Worm (Caenorhabditis elegans): ENCODE measurements around the gene T05B11.4.

Gene T05B11.4

ce11 chrV:7776029-7776628 is 21.7 kb upstream of the T05B11.4 start, which contains the start of the genes rpl-39 and rps-30:
rpl-39 (minus strand) TSS chrV:7776079.
rps-30 (plus strand) TSS chrV:7776578.
- TF ChIP-seq tab-1 (GFP tag; IDR thresholded peaks at IDR 0.05) (no peak), flt-1 (GFP tag; IDR thresholded peaks at IDR 0.05) (no peak), ztf-29 (GFP tag; IDR thresholded peaks at IDR 0.05) (no peak), ztf-23 (GFP tag; IDR thresholded peaks at IDR 0.05) (peak; percentile 59; the same call in 1 of the 2 replicates), klf-2 (GFP tag; conservative IDR thresholded peaks at IDR 0.05) (no peak), T22C8.4 (GFP tag; IDR thresholded peaks at IDR 0.05) (peak; percentile 21; the same call in 1 of the 2 replicates), ref-1 (GFP tag; conservative IDR thresholded peaks at IDR 0.05) (no peak), med-1 (GFP tag; optimal IDR thresholded peaks at IDR 0.05; ENCODE audit: insufficient read depth) (no peak), cog-1 (tag; optimal IDR thresholded peaks at IDR 0.05) (peak; percentile 13)

- TF ChIP-seq tab-1 (GFP tag; IDR thresholded peaks at IDR 0.05) (no peak), T22C8.4 (GFP tag; IDR thresholded peaks at IDR 0.05) (no peak), ztf-29 (GFP tag; IDR thresholded peaks at IDR 0.05) (no peak), cog-1 (tag; optimal IDR thresholded peaks at IDR 0.05) (no peak), flt-1 (GFP tag; IDR thresholded peaks at IDR 0.05) (no peak), med-1 (GFP tag; optimal IDR thresholded peaks at IDR 0.05; ENCODE audit: insufficient read depth) (no peak), ztf-23 (GFP tag; IDR thresholded peaks at IDR 0.05) (no peak), klf-2 (GFP tag; conservative IDR thresholded peaks at IDR 0.05) (no peak), ref-1 (GFP tag; conservative IDR thresholded peaks at IDR 0.05) (no peak)
Measured at ce11 chrV:7775226-7775625, 20.8 kb upstream of the T05B11.4 start.

ce11 chrV:7774143-7774595 is 19.7 kb upstream of the T05B11.4 start, which contains the start of gene grl-10:
grl-10 (plus strand) TSS chrV:7774545.
- TF ChIP-seq klf-2 (GFP tag; conservative IDR thresholded peaks at IDR 0.05) (no peak), ztf-23 (GFP tag; IDR thresholded peaks at IDR 0.05) (no peak), tab-1 (GFP tag; IDR thresholded peaks at IDR 0.05) (no peak), ref-1 (GFP tag; conservative IDR thresholded peaks at IDR 0.05) (no peak), med-1 (GFP tag; optimal IDR thresholded peaks at IDR 0.05; ENCODE audit: insufficient read depth) (no peak), cog-1 (tag; optimal IDR thresholded peaks at IDR 0.05) (no peak), flt-1 (GFP tag; IDR thresholded peaks at IDR 0.05) (no peak), ztf-29 (GFP tag; IDR thresholded peaks at IDR 0.05) (no peak)

ce11 chrV:7773647-7774046 is 19.2 kb upstream of the T05B11.4 start:
- no peak for TF ChIP-seq tab-1 (GFP tag; IDR thresholded peaks at IDR 0.05)
- no peak for TF ChIP-seq ztf-29 (GFP tag; IDR thresholded peaks at IDR 0.05)
- no peak for TF ChIP-seq T22C8.4 (GFP tag; IDR thresholded peaks at IDR 0.05)
- TF ChIP-seq cog-1 (tag; optimal IDR thresholded peaks at IDR 0.05), result no peak
- TF ChIP-seq ref-1 (GFP tag; conservative IDR thresholded peaks at IDR 0.05), result no peak
- TF ChIP-seq klf-2 (GFP tag; conservative IDR thresholded peaks at IDR 0.05), result no peak
- no peak for TF ChIP-seq med-1 (GFP tag; optimal IDR thresholded peaks at IDR 0.05; ENCODE audit: insufficient read depth)
- TF ChIP-seq ztf-23 (GFP tag; IDR thresholded peaks at IDR 0.05), result no peak
- no peak for TF ChIP-seq flt-1 (GFP tag; IDR thresholded peaks at IDR 0.05)

- TF ChIP-seq ztf-29 (GFP tag; IDR thresholded peaks at IDR 0.05), result no peak
- TF ChIP-seq cog-1 (tag; optimal IDR thresholded peaks at IDR 0.05), result no peak
- TF ChIP-seq klf-2 (GFP tag; conservative IDR thresholded peaks at IDR 0.05), result no peak
- no peak for TF ChIP-seq ref-1 (GFP tag; conservative IDR thresholded peaks at IDR 0.05)
- no peak for TF ChIP-seq T22C8.4 (GFP tag; IDR thresholded peaks at IDR 0.05)
- TF ChIP-seq tab-1 (GFP tag; IDR thresholded peaks at IDR 0.05), result no peak
- TF ChIP-seq ztf-23 (GFP tag; IDR thresholded peaks at IDR 0.05), result no peak
- no peak for TF ChIP-seq med-1 (GFP tag; optimal IDR thresholded peaks at IDR 0.05; ENCODE audit: insufficient read depth)
- TF ChIP-seq flt-1 (GFP tag; IDR thresholded peaks at IDR 0.05), result no peak
Measured at ce11 chrV:7770961-7771360, 16.5 kb upstream of the T05B11.4 start, which contains the start of gene frpr-3. frpr-3 (plus strand) TSS chrV:7771261.

- TF ChIP-seq T22C8.4 (GFP tag; IDR thresholded peaks at IDR 0.05), result no peak
- no peak for TF ChIP-seq flt-1 (GFP tag; IDR thresholded peaks at IDR 0.05)
- TF ChIP-seq cog-1 (tag; optimal IDR thresholded peaks at IDR 0.05), result no peak
- no peak for TF ChIP-seq ref-1 (GFP tag; conservative IDR thresholded peaks at IDR 0.05)
- TF ChIP-seq ztf-23 (GFP tag; IDR thresholded peaks at IDR 0.05), result no peak
- no peak for TF ChIP-seq ztf-29 (GFP tag; IDR thresholded peaks at IDR 0.05)
- no peak for TF ChIP-seq med-1 (GFP tag; optimal IDR thresholded peaks at IDR 0.05; ENCODE audit: insufficient read depth)
- TF ChIP-seq tab-1 (GFP tag; IDR thresholded peaks at IDR 0.05), result no peak
Measured at ce11 chrV:7761906-7762305, 7.4 kb upstream of the T05B11.4 start.

ce11 chrV:7760174-7760573 is 5.7 kb upstream of the T05B11.4 start, which contains the start of gene hint-3:
hint-3 (plus strand) TSS chrV:7760474.
- TF ChIP-seq med-1 (GFP tag; optimal IDR thresholded peaks at IDR 0.05; ENCODE audit: insufficient read depth), result no peak
- no peak for TF ChIP-seq T22C8.4 (GFP tag; IDR thresholded peaks at IDR 0.05)
- no peak for TF ChIP-seq cog-1 (tag; optimal IDR thresholded peaks at IDR 0.05)
- no peak for TF ChIP-seq ztf-23 (GFP tag; IDR thresholded peaks at IDR 0.05)
- no peak for TF ChIP-seq tab-1 (GFP tag; IDR thresholded peaks at IDR 0.05)
- no peak for TF ChIP-seq flt-1 (GFP tag; IDR thresholded peaks at IDR 0.05)
- no peak for TF ChIP-seq ref-1 (GFP tag; conservative IDR thresholded peaks at IDR 0.05)
- TF ChIP-seq klf-2 (GFP tag; conservative IDR thresholded peaks at IDR 0.05), result no peak
- no peak for TF ChIP-seq ztf-29 (GFP tag; IDR thresholded peaks at IDR 0.05)

ce11 chrV:7759270-7759669 is 4.8 kb upstream of the T05B11.4 start:
- TF ChIP-seq cog-1 (tag; optimal IDR thresholded peaks at IDR 0.05), result no peak
- no peak for TF ChIP-seq klf-2 (GFP tag; conservative IDR thresholded peaks at IDR 0.05)
- TF ChIP-seq ref-1 (GFP tag; conservative IDR thresholded peaks at IDR 0.05), result no peak
- TF ChIP-seq flt-1 (GFP tag; IDR thresholded peaks at IDR 0.05), result no peak
- TF ChIP-seq T22C8.4 (GFP tag; IDR thresholded peaks at IDR 0.05), result no peak
- TF ChIP-seq ztf-23 (GFP tag; IDR thresholded peaks at IDR 0.05), result no peak
- TF ChIP-seq tab-1 (GFP tag; IDR thresholded peaks at IDR 0.05), result no peak

- TF ChIP-seq cog-1 (tag; optimal IDR thresholded peaks at IDR 0.05), result no peak
- no peak for TF ChIP-seq ztf-23 (GFP tag; IDR thresholded peaks at IDR 0.05)
Measured at ce11 chrV:7755991-7756390, 1.5 kb upstream of the T05B11.4 start.

ce11 chrV:7749708-7750107 is 4.7 kb downstream of the T05B11.4 start:
- TF ChIP-seq ztf-23 (GFP tag; IDR thresholded peaks at IDR 0.05) (no peak), ztf-29 (GFP tag; IDR thresholded peaks at IDR 0.05) (no peak)
